Worm (Caenorhabditis elegans): ENCODE results near the gene F42A10.9.

F42A10.9 gene

DNA sequence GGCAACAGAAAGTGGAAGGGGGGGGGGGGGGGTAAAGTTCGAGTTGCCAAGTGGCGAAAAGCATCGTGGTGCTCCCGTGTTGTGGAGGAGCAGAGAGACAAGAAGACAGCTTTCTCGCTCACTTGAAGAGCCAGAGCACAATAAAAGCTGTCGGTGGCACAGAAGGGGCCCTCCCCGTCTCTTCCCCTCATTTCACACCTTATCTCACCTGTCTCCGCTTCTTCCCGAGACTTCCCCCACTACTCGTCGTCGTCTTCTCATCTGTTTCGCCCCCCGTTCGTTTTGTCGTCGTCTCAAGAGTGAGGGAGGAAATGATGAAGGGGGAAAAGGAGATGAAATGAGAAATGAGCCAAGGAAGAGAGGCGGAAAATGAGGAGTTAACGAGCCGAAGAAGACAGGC lies 25.9 kb upstream of the F42A10.9 start (continued):
- TF ChIP-seq sox-2 (GFP tag; IDR thresholded peaks at IDR 0.05) (no peak), elt-4 (tag; optimal IDR thresholded peaks at IDR 0.05) (no peak), sdc-2 (tag; optimal IDR thresholded peaks at IDR 0.05) (peak; percentile 28), syd-9 (tag; optimal IDR thresholded peaks at IDR 0.05) (no peak), ceh-2 (tag; optimal IDR thresholded peaks at IDR 0.05) (no peak), npax-4 (tag; optimal IDR thresholded peaks at IDR 0.05) (no peak), fkh-10 (GFP tag; optimal IDR thresholded peaks at IDR 0.05) (no peak), pqm-1 (tag; optimal IDR thresholded peaks at IDR 0.05) (no peak), hlh-6 (tag; optimal IDR thresholded peaks at IDR 0.05) (no peak), ets-4 (tag; optimal IDR thresholded peaks at IDR 0.05) (no peak), lim-6 (tag; optimal IDR thresholded peaks at IDR 0.05) (no peak), rnt-1 (tag; optimal IDR thresholded peaks at IDR 0.05) (peak; percentile 49), ama-1 (optimal IDR thresholded peaks at IDR 0.05) (no peak), zip-5 (tag; optimal IDR thresholded peaks at IDR 0.05) (no peak), odd-2 (tag; optimal IDR thresholded peaks at IDR 0.05) (no peak), unc-42 (tag; optimal IDR thresholded peaks at IDR 0.05) (no peak), dve-1 (tag; optimal IDR thresholded peaks at IDR 0.05) (no peak), hlh-13 (GFP tag; optimal IDR thresholded peaks at IDR 0.05) (no peak), ceh-9 (tag; optimal IDR thresholded peaks at IDR 0.05) (no peak), ref-2 (tag; optimal IDR thresholded peaks at IDR 0.05) (no peak), hlh-30 (tag; optimal IDR thresholded peaks at IDR 0.05; ENCODE audit: insufficient read depth) (no peak), ttx-3 (tag; optimal IDR thresholded peaks at IDR 0.05) (no peak), ceh-14 (tag; optimal IDR thresholded peaks at IDR 0.05) (no peak), dmd-4 (tag; optimal IDR thresholded peaks at IDR 0.05; ENCODE audit: borderline replicate concordance) (no peak), pax-1 (tag; optimal IDR thresholded peaks at IDR 0.05) (no peak), fax-1 (tag; optimal IDR thresholded peaks at IDR 0.05) (no peak), ztf-16 (tag; optimal IDR thresholded peaks at IDR 0.05) (no peak), pag-3 (tag; optimal IDR thresholded peaks at IDR 0.05; ENCODE audit: borderline replicate concordance) (no peak), hlh-8 (tag; optimal IDR thresholded peaks at IDR 0.05) (no peak), tbx-7 (tag; optimal IDR thresholded peaks at IDR 0.05) (no peak), pha-2 (tag; optimal IDR thresholded peaks at IDR 0.05) (no peak), che-1 (tag; optimal IDR thresholded peaks at IDR 0.05) (no peak), ceh-22 (tag; optimal IDR thresholded peaks at IDR 0.05) (no peak)

DNA sequence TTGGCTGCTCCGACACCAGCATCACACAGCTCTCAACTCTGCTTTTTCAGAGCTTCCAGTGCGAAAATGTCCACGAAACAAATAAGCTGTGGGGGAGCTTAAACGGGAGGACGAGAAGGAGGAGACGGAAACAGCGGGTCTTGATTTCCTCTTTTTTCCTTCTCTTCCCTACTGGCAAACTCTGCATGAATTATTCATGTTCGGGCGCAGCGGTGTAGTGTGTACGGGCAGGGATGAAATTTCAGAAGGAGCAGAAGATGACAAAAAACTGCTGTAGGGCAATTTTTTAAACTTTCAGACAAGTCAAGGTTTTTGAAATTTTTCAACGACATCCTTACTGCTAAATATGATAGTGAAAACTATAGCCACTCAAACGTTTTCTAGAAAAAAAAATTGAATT lies 25.0 kb upstream of the F42A10.9 start:
- no peak for TF ChIP-seq unc-3 (GFP tag; conservative IDR thresholded peaks at IDR 0.05)
- no peak for TF ChIP-seq unc-3 (tag; optimal IDR thresholded peaks at IDR 0.05)
- peak; percentile 17 for TF ChIP-seq unc-86 (tag; optimal IDR thresholded peaks at IDR 0.05)
- no peak for TF ChIP-seq lim-6 (tag; optimal IDR thresholded peaks at IDR 0.05)
- TF ChIP-seq ceh-18 (tag; optimal IDR thresholded peaks at IDR 0.05) = no peak

DNA sequence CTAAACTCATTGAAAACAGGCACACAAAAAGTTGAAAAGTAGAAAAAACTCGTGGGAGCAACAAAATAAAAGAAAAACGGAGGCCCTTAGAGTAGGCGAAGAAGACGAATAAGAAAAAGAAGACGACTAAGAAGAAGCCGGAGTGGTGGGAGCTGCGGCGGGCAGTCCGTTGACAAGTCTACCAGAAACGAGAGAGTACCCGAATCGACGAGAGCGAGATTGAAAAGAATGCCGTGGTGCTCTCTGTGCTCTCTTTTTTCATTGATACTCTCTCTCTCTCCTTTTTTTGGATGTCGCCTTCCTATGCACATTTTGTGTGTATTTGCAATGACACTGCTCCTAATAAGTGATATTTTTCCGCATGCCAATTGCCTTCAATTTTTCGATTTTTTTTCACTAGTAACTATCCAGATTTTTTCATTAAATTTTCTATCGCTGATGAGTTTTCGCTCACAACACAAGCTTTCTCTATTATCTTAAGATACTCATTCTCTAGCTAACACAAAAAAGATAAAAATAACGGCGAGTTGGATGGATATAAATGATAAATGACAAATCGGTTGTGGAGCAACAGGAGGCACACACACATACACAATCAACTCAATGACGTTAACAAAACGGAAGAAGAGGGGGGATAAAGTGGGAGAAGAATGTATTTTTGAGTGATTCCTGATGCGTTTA lies 24.3 kb upstream of the F42A10.9 start:
- TF ChIP-seq unc-42 (tag; optimal IDR thresholded peaks at IDR 0.05) (peak; percentile 49), nfya-1 (tag; optimal IDR thresholded peaks at IDR 0.05) (peak; percentile 43), hlh-6 (tag; optimal IDR thresholded peaks at IDR 0.05) (peak; percentile 11), ceh-48 (tag; optimal IDR thresholded peaks at IDR 0.05) (no peak), ceh-31 (tag; optimal IDR thresholded peaks at IDR 0.05) (peak; percentile 24), dmd-4 (tag; optimal IDR thresholded peaks at IDR 0.05; ENCODE audit: borderline replicate concordance) (no peak), hlh-15 (tag; optimal IDR thresholded peaks at IDR 0.05) (no peak)
